Fruit fly (Drosophila melanogaster) S2 (cell line): ENCODE data around the gene t-cup.

Experiments used
- CG8478 ChIP-seq: fragments of >200 bp; optimal IDR thresholded peaks from 2 replicates; lab custom pipeline; 2018
- CTCF ChIP-seq, 2 experiments: fragments of >200 bp; optimal IDR thresholded peaks; 2 replicates each; lab custom pipeline; 2018

- TF ChIP-seq CG8478 (lab: Kevin White, UChicago) (no peak), CTCF (optimal IDR thresholded peaks at IDR 0.05; lab: Kevin White, UChicago) (no peak)
These were observed 37.9 kb downstream of the t-cup start for dm6 chr2L:12459191-12459590.
